Worm (Caenorhabditis elegans) whole organism, late embryonic: ENCODE measurements around the gene clp-10.

Experiments used
- dmd-4 ChIP-seq: sonication (generic microtip); optimal IDR thresholded peaks from 2 replicates; lab custom pipeline; 2016; ENCODE audit warnings: borderline replicate concordance, missing genetic modification characterization, missing compliant biosample characterization
- elt-4 ChIP-seq: sonication (generic microtip); optimal IDR thresholded peaks from 2 replicates; lab custom pipeline; 2016; ENCODE audit warnings: missing genetic modification characterization, missing compliant biosample characterization
- pha-2 ChIP-seq: sonication (generic microtip); optimal IDR thresholded peaks from 2 replicates; lab custom pipeline; 2017; ENCODE audit warnings: mild to moderate bottlenecking, missing genetic modification characterization, missing compliant biosample characterization
- sox-4 ChIP-seq: sonication (generic microtip); optimal IDR thresholded peaks from 2 replicates; lab custom pipeline; 2017; ENCODE audit warnings: mild to moderate bottlenecking, missing genetic modification characterization, inconsistent platforms, missing compliant biosample characterization
- ttx-3 ChIP-seq: sonication (generic microtip); optimal IDR thresholded peaks from 2 replicates; lab custom pipeline; 2016; ENCODE audit warnings: missing genetic modification reagents, missing genetic modification characterization, missing compliant biosample characterization
- ztf-16 ChIP-seq: sonication (generic microtip); optimal IDR thresholded peaks from 2 replicates; lab custom pipeline; 2017; ENCODE audit warnings: missing genetic modification characterization, missing compliant biosample characterization

ce11 chrIII:21276-21675 lies 16.7 kb downstream of the clp-10 start:
- TF ChIP-seq sox-4 (tag; lab: Kevin White, UChicago) (no peak), ztf-16 (tag; lab: Kevin White, UChicago) (no peak), ttx-3 (tag; lab: Kevin White, UChicago) (no peak), elt-4 (tag; lab: Kevin White, UChicago) (peak; percentile 62), pha-2 (tag; lab: Kevin White, UChicago) (no peak), dmd-4 (tag; lab: Kevin White, UChicago) (no peak)
